Fruit fly (Drosophila melanogaster) whole organism, embryonic: ENCODE results near the gene Wdfy2.

ENCODE experiments used
- CG11723 ChIP-seq: fragments of 200-800 bp; sonication (Bioruptor generic); optimal IDR thresholded peaks from 2 replicates; lab custom pipeline; 2017; ENCODE audit warnings: missing biosample characterization, mild to moderate bottlenecking, missing genetic modification characterization
- CG12155 ChIP-seq: fragments of 200-800 bp; sonication (Bioruptor generic); optimal IDR thresholded peaks from 3 replicates; lab custom pipeline; 2016; ENCODE audit warnings: missing biosample characterization, missing genetic modification characterization
- CG13894 ChIP-seq: fragments of 200-800 bp; sonication (Bioruptor generic); optimal IDR thresholded peaks from 3 replicates; lab custom pipeline; 2018; ENCODE audit warnings: missing biosample characterization, mild to moderate bottlenecking, missing genetic modification characterization, moderate library complexity
- CG14710 ChIP-seq: fragments of 200-800 bp; sonication (Bioruptor generic); optimal IDR thresholded peaks from 3 replicates; lab custom pipeline; 2019; ENCODE audit warnings: missing biosample characterization, mild to moderate bottlenecking, missing genetic modification characterization, moderate library complexity
- CG15269 ChIP-seq: fragments of 200-800 bp; sonication (Bioruptor generic); optimal IDR thresholded peaks from 2 replicates; lab custom pipeline; 2018; ENCODE audit warnings: missing biosample characterization, mild to moderate bottlenecking, missing genetic modification characterization, moderate library complexity
- CG16815 ChIP-seq: fragments of 200-800 bp; sonication (Bioruptor generic); optimal IDR thresholded peaks from 3 replicates; lab custom pipeline; 2017; ENCODE audit warnings: missing biosample characterization, mild to moderate bottlenecking, missing genetic modification characterization
- CG17612 ChIP-seq: fragments of 200-800 bp; sonication (Bioruptor generic); IDR thresholded peaks from 2 replicates; pipeline ENCODE4 v1.3.6; 2022; ENCODE audit warnings: missing biosample characterization, missing genetic modification characterization
- CG2120 ChIP-seq: fragments of 200-800 bp; sonication (Bioruptor generic); optimal IDR thresholded peaks from 3 replicates; lab custom pipeline; 2016; ENCODE audit warnings: missing biosample characterization, missing genetic modification characterization
- CG2199 ChIP-seq: fragments of 200-800 bp; sonication (Bioruptor generic); IDR thresholded peaks from 3 replicates; pipeline ENCODE4 v1.3.6; 2022; ENCODE audit warnings: missing biosample characterization, missing genetic modification characterization
- CG2202 ChIP-seq: fragments of 200-800 bp; sonication (Bioruptor generic); optimal IDR thresholded peaks from 2 replicates; lab custom pipeline; 2018; ENCODE audit warnings: missing biosample characterization, mild to moderate bottlenecking, missing genetic modification characterization
- CG2712 ChIP-seq: fragments of 200-800 bp; optimal IDR thresholded peaks from 3 replicates; lab custom pipeline; 2019; ENCODE audit warnings: missing biosample characterization, mild to moderate bottlenecking, missing genetic modification characterization, moderate library complexity
- CG31224 ChIP-seq: fragments of 200-800 bp; sonication (Bioruptor generic); IDR thresholded peaks from 2 replicates; pipeline ENCODE4 v1.3.6; 2022; ENCODE audit warnings: missing biosample characterization, missing genetic modification characterization
- CG34422 ChIP-seq: fragments of 200-800 bp; sonication (Bioruptor generic); IDR thresholded peaks from 3 replicates; pipeline ENCODE4 v1.3.6; 2022; ENCODE audit warnings: missing biosample characterization, missing genetic modification characterization
- CG3726 ChIP-seq: fragments of 200-800 bp; sonication (Bioruptor generic); IDR thresholded peaks from 3 replicates; pipeline ENCODE4, ENCODE4 v1.3.6; 2022; ENCODE audit warnings: missing biosample characterization, missing genetic modification characterization
- CG3847 ChIP-seq: fragments of 200-800 bp; sonication (Bioruptor generic); IDR thresholded peaks from 2 replicates; pipeline ENCODE4 v1.3.6; 2022; ENCODE audit warnings: missing biosample characterization, missing genetic modification characterization
- CG4617 ChIP-seq: fragments of 200-800 bp; sonication (Bioruptor generic); optimal IDR thresholded peaks from 3 replicates; lab custom pipeline; 2016; ENCODE audit warnings: missing biosample characterization, missing genetic modification characterization, borderline replicate concordance
- CHES-1-like ChIP-seq: fragments of 200-800 bp; sonication (Bioruptor generic); optimal IDR thresholded peaks from 2 replicates; lab custom pipeline; 2016; ENCODE audit warnings: missing biosample characterization, missing genetic modification characterization
- Chrac-16 ChIP-seq: fragments of 200-800 bp; sonication (Bioruptor generic); optimal IDR thresholded peaks from 3 replicates; lab custom pipeline; 2016; ENCODE audit warnings: missing biosample characterization, missing genetic modification characterization
- D ChIP-seq, 2 experiments: fragments of 200-800 bp in 1 of 2; fragments of >200 bp in 1 of 2; sonication (Bioruptor generic) in 1 of 2; optimal IDR thresholded peaks; 2 replicates in 1 of 2; 3 replicates in 1 of 2; lab custom pipeline; 2017; ENCODE audit warnings: mild to moderate bottlenecking in 1 of 2, missing biosample characterization in 1 of 2, missing genetic modification characterization in 1 of 2, missing genetic modification reagents in 1 of 2
- Doc3 ChIP-seq: fragments of 200-800 bp; sonication (Bioruptor generic); IDR thresholded peaks from 3 replicates; pipeline ENCODE4 v1.3.6; 2022; ENCODE audit warnings: missing biosample characterization, missing genetic modification characterization; ENCODE audit not compliant: partially characterized antibody
- Hand ChIP-seq: fragments of 200-800 bp; sonication (Bioruptor generic); optimal IDR thresholded peaks from 2 replicates; lab custom pipeline; 2017; ENCODE audit warnings: mild to moderate bottlenecking, missing biosample characterization, missing genetic modification reagents, missing genetic modification characterization
- HmgD ChIP-seq: fragments of 200-800 bp; sonication (Bioruptor generic); optimal IDR thresholded peaks from 3 replicates; lab custom pipeline; 2016; ENCODE audit warnings: missing biosample characterization, missing genetic modification characterization
- HmgZ ChIP-seq: fragments of 200-800 bp; sonication (Bioruptor generic); optimal IDR thresholded peaks from 2 replicates; lab custom pipeline; 2018; ENCODE audit warnings: missing biosample characterization, mild to moderate bottlenecking, missing genetic modification characterization
- MTF-1 ChIP-seq: fragments of 200-800 bp; sonication (Bioruptor generic); optimal IDR thresholded peaks from 2 replicates; lab custom pipeline; 2018; ENCODE audit warnings: missing biosample characterization, mild to moderate bottlenecking, missing genetic modification characterization, borderline replicate concordance
- Mad ChIP-seq: fragments of 200-800 bp; sonication (Bioruptor generic); optimal IDR thresholded peaks from 2 replicates; lab custom pipeline; 2016; ENCODE audit warnings: missing biosample characterization, missing genetic modification characterization
- Max ChIP-seq: fragments of 200-800 bp; sonication (Bioruptor generic); optimal IDR thresholded peaks from 2 replicates; lab custom pipeline; 2016; ENCODE audit warnings: missing biosample characterization, mild to moderate bottlenecking, missing genetic modification characterization
- Meics ChIP-seq: fragments of 200-800 bp; sonication (Bioruptor generic); optimal IDR thresholded peaks from 2 replicates; lab custom pipeline; 2017; ENCODE audit warnings: missing biosample characterization, mild to moderate bottlenecking, missing genetic modification characterization
- Rx ChIP-seq: fragments of 200-800 bp; sonication (Bioruptor generic); IDR thresholded peaks from 2 replicates; pipeline ENCODE4 v1.3.6; 2022; ENCODE audit warnings: missing biosample characterization, missing genetic modification characterization
- Sox102F ChIP-seq: fragments of 200-800 bp; sonication (Bioruptor generic); optimal IDR thresholded peaks from 2 replicates; lab custom pipeline; 2018; ENCODE audit warnings: missing biosample characterization, mild to moderate bottlenecking, missing genetic modification characterization, moderate library complexity
- Xrp1 ChIP-seq: fragments of 200-800 bp; sonication (Bioruptor generic); IDR thresholded peaks from 2 replicates; pipeline ENCODE4 v1.3.6; 2022; ENCODE audit warnings: missing biosample characterization, missing genetic modification characterization
- ab ChIP-seq: fragments of 200-800 bp; sonication (Bioruptor generic); optimal IDR thresholded peaks from 2 replicates; lab custom pipeline; 2016; ENCODE audit warnings: missing biosample characterization, missing genetic modification characterization
- amos ChIP-seq: fragments of 200-800 bp; sonication (Bioruptor generic); IDR thresholded peaks from 2 replicates; pipeline ENCODE4 v1.3.6; 2022; ENCODE audit warnings: missing biosample characterization, missing genetic modification characterization; ENCODE audit not compliant: partially characterized antibody
- ap ChIP-seq: fragments of 200-800 bp; sonication (Bioruptor generic); IDR thresholded peaks from 2 replicates; pipeline ENCODE4 v1.3.6; 2022; ENCODE audit warnings: missing biosample characterization, missing genetic modification characterization
- cas ChIP-seq: fragments of 200-800 bp; sonication (Bioruptor generic); IDR thresholded peaks from 2 replicates; pipeline ENCODE4 v1.3.6; 2022; ENCODE audit warnings: missing biosample characterization, missing genetic modification characterization
- chinmo ChIP-seq: fragments of 200-800 bp; sonication (Bioruptor generic); IDR thresholded peaks from 4 replicates; pipeline ENCODE4 v1.3.6; 2022; ENCODE audit warnings: missing biosample characterization, missing genetic modification characterization; ENCODE audit not compliant: partially characterized antibody
- crc ChIP-seq: fragments of 200-800 bp; sonication (Bioruptor generic); optimal IDR thresholded peaks from 2 replicates; lab custom pipeline; 2016; ENCODE audit warnings: missing biosample characterization, missing genetic modification characterization
- cwo ChIP-seq: fragments of 200-800 bp; sonication (Bioruptor generic); optimal IDR thresholded peaks from 3 replicates; lab custom pipeline; 2017; ENCODE audit warnings: missing biosample characterization, missing genetic modification characterization, mild to moderate bottlenecking, moderate library complexity, missing genetic modification reagents
- dati ChIP-seq: fragments of 200-800 bp; sonication (Bioruptor generic); IDR thresholded peaks from 2 replicates; pipeline ENCODE4 v1.3.6; 2022; ENCODE audit warnings: missing biosample characterization, missing genetic modification characterization
- fd96Cb ChIP-seq: fragments of 200-800 bp; sonication (Bioruptor generic); optimal IDR thresholded peaks from 2 replicates; lab custom pipeline; 2018; ENCODE audit warnings: missing biosample characterization, mild to moderate bottlenecking, missing genetic modification characterization, moderate library complexity
- jing ChIP-seq: fragments of 200-800 bp; sonication (Bioruptor generic); optimal IDR thresholded peaks from 2 replicates; lab custom pipeline; 2018; ENCODE audit warnings: missing biosample characterization, mild to moderate bottlenecking, missing genetic modification characterization
- ken ChIP-seq: fragments of 200-800 bp; sonication (Bioruptor generic); IDR thresholded peaks from 3 replicates; pipeline ENCODE4 v1.3.6; 2022; ENCODE audit warnings: missing biosample characterization, missing genetic modification characterization
- lab ChIP-seq: fragments of 200-800 bp; sonication (Bioruptor generic); optimal IDR thresholded peaks from 3 replicates; lab custom pipeline; 2017; ENCODE audit warnings: missing biosample characterization, missing genetic modification characterization, mild to moderate bottlenecking, moderate library complexity, missing genetic modification reagents
- org-1 ChIP-seq: fragments of 200-800 bp; sonication (Bioruptor generic); optimal IDR thresholded peaks from 2 replicates; lab custom pipeline; 2017; ENCODE audit warnings: missing biosample characterization, missing genetic modification characterization
- pita ChIP-seq: fragments of 200-800 bp; sonication (Bioruptor generic); optimal IDR thresholded peaks from 2 replicates; lab custom pipeline; 2017; ENCODE audit warnings: missing biosample characterization, mild to moderate bottlenecking, missing genetic modification characterization
- sd ChIP-seq: fragments of 200-800 bp; sonication (Bioruptor generic); optimal IDR thresholded peaks from 3 replicates; lab custom pipeline; 2018; ENCODE audit warnings: missing biosample characterization, mild to moderate bottlenecking, missing genetic modification characterization, moderate library complexity
- wdn ChIP-seq: fragments of 200-800 bp; sonication (Bioruptor generic); IDR thresholded peaks from 2 replicates; pipeline ENCODE4 v1.3.6; 2022; ENCODE audit warnings: missing biosample characterization, missing genetic modification characterization
- z ChIP-seq: fragments of 200-800 bp; sonication (Bioruptor generic); IDR thresholded peaks from 3 replicates; pipeline ENCODE4 v1.3.6; 2022; ENCODE audit warnings: missing biosample characterization, missing genetic modification characterization
- zen2 ChIP-seq: fragments of 200-800 bp; sonication (Bioruptor generic); IDR thresholded peaks from 3 replicates; pipeline ENCODE4 v1.3.6; 2022; ENCODE audit warnings: missing biosample characterization, missing genetic modification characterization; ENCODE audit not compliant: partially characterized antibody
- zf30C ChIP-seq: fragments of 200-800 bp; sonication (Bioruptor generic); optimal IDR thresholded peaks from 3 replicates; lab custom pipeline; 2018; ENCODE audit warnings: missing biosample characterization, mild to moderate bottlenecking, missing genetic modification characterization
- zfh2 ChIP-seq: fragments of 200-800 bp; sonication (Bioruptor generic); optimal IDR thresholded peaks from 2 replicates; lab custom pipeline; 2016; ENCODE audit warnings: missing biosample characterization, missing genetic modification characterization

The Wdfy2 gene

DNA sequence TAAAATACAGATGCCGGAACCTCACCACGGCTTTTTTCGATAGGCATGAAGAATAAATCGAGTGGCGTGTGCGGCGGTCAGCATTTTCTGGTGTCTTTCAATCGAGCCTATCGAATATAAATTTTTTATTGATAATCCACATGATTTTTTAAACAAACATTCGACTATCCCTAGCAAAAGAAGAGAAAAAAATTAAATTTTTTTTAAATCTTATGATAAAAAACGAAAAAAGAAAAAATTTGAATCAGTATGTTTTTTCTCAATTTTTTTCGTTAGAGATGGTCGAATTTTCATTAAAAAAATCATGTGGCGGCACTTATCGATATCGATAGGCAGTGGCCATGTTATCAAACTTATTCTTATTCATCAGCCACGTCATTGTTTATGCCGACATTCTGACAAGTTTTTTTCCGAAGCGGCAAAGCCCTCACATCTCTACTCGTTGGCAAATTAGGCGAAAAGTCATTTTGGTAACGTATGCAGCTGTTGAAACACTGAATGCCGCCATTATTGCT is 3.5 kb downstream of the Wdfy2 start, which contains the start of the genes SmB and KdelR (continued):
- TF ChIP-seq Doc3 (peak; percentile 57; the same call in 1 of the 3 replicates), wdn (no peak), CHES-1-like (GFP tag; lab: Kevin White, UChicago) (peak; percentile 26), z (no peak), CG16815 (no peak), CG3847 (no peak), CG12155 (GFP tag; lab: Kevin White, UChicago) (peak; percentile 52), CG17612 (GFP tag; lab: Robert Waterston, UW) (no peak), Chrac-16 (GFP tag; lab: Kevin White, UChicago) (peak; percentile 7), pita (GFP tag; lab: Kevin White, UChicago) (no peak), D (optimal IDR thresholded peaks at IDR 0.05; lab: Kevin White, UChicago) (no peak), D (GFP tag; optimal IDR thresholded peaks at IDR 0.05; lab: Kevin White, UChicago) (no peak), ap (no peak), dati (GFP tag; lab: Robert Waterston, UW) (no peak), zfh2 (GFP tag; lab: Kevin White, UChicago) (no peak), CG34422 (GFP tag; lab: Robert Waterston, UW) (peak; percentile 58; the same call in 1 of the 3 replicates), Rx (GFP tag; lab: Robert Waterston, UW) (no peak), CG15269 (no peak), zen2 (peak; percentile 66), chinmo (GFP tag; lab: Robert Waterston, UW) (peak; percentile 61; the same call in 1 of the 4 replicates), ab (GFP tag; lab: Kevin White, UChicago) (no peak), zf30C (no peak), CG2120 (GFP tag; lab: Kevin White, UChicago) (peak; percentile 51), CG2199 (no peak), org-1 (GFP tag; lab: Kevin White, UChicago) (no peak), HmgD (no peak)

DNA sequence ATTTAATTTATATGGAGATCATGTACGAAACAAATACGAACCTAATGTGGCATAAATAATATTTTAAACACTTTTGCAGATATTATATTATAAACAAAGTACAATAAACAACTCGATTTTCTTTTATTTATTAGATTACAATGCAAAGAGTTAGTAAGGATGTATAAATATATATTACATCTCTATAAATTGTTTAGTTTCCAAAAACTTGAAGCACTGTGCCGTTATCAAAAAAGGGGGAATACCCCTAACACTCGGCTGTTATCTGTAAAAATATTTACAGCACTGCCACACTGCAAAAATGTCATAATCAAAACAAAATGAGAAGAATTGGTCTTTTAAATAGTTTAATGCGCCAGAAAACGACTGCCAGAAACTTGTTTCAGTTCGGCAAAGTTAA is 5.4 kb downstream of the Wdfy2 start, which contains the start of gene CG5188:
CG5188 (plus strand) TSS at position 302 of the 400 bp plus-strand sequence.
- TF ChIP-seq crc (GFP tag; lab: Kevin White, UChicago) = no peak
- peak; percentile 19 for TF ChIP-seq CG4617 (GFP tag; lab: Kevin White, UChicago)
- TF ChIP-seq amos = no peak; the same call in 1 of the 2 replicates
- no peak for TF ChIP-seq Sox102F (GFP tag; lab: Kevin White, UChicago)
- no peak for TF ChIP-seq CG11723 (GFP tag; lab: Kevin White, UChicago)
- TF ChIP-seq Max (GFP tag; lab: Kevin White, UChicago) = peak; percentile 40
- TF ChIP-seq sd (tag; lab: Kevin White, UChicago) = peak; percentile 80
- TF ChIP-seq ken (GFP tag; lab: Robert Waterston, UW) = peak; percentile 27; the same call in 1 of the 3 replicates
- no peak for TF ChIP-seq CG2202 (tag; lab: Kevin White, UChicago)
- peak; percentile 17 for TF ChIP-seq fd96Cb (tag; lab: Kevin White, UChicago)
- TF ChIP-seq org-1 (GFP tag; lab: Kevin White, UChicago) = no peak
- TF ChIP-seq lab (GFP tag; lab: Kevin White, UChicago) = no peak
- TF ChIP-seq CG14710 = peak; percentile 42
- TF ChIP-seq CHES-1-like (GFP tag; lab: Kevin White, UChicago) = peak; percentile 20
- peak; percentile 37 for TF ChIP-seq CG12155 (GFP tag; lab: Kevin White, UChicago)
- no peak for TF ChIP-seq MTF-1 (GFP tag; lab: Kevin White, UChicago)
- 0 out of 3 replicates have a peak, but pooled peaks have one; percentile 35 for TF ChIP-seq CG3726 (GFP tag; lab: Robert Waterston, UW)
- TF ChIP-seq CG2712 (tag; lab: Kevin White, UChicago) = peak; percentile 65
- TF ChIP-seq HmgZ (tag; lab: Kevin White, UChicago) = peak; percentile 40
- 0 out of 2 replicates have a peak, but pooled peaks have one; percentile 27 for TF ChIP-seq CG31224 (GFP tag; lab: Robert Waterston, UW)
- TF ChIP-seq jing (GFP tag; lab: Kevin White, UChicago) = no peak
- TF ChIP-seq cas (GFP tag; lab: Robert Waterston, UW) = no peak
- no peak for TF ChIP-seq Meics (GFP tag; lab: Kevin White, UChicago)
- peak; percentile 62; the same call in 1 of the 2 replicates for TF ChIP-seq Xrp1 (GFP tag; lab: Robert Waterston, UW)
- TF ChIP-seq CG13894 (tag; lab: Kevin White, UChicago) = peak; percentile 41
- TF ChIP-seq cwo (GFP tag; lab: Kevin White, UChicago) = peak; percentile 27
- no peak for TF ChIP-seq Mad
- no peak for TF ChIP-seq Hand (GFP tag; lab: Kevin White, UChicago)
